Worm (Caenorhabditis elegans) whole organism, midembryonic: Measurements from ENCODE around the gene C02B10.3.

Experiments
- T22C8.4 ChIP-seq: fragments of 200-800 bp; sonication (Bioruptor generic); IDR thresholded peaks from 2 replicates; pipeline ENCODE4 v1.3.6; 2022; ENCODE audit warnings: missing genetic modification characterization, missing compliant biosample characterization
- cog-1 ChIP-seq: sonication (generic microtip); optimal IDR thresholded peaks from 2 replicates; lab custom pipeline; 2016; ENCODE audit warnings: missing genetic modification characterization, missing compliant biosample characterization
- flt-1 ChIP-seq: fragments of 200-800 bp; sonication (Bioruptor generic); IDR thresholded peaks from 2 replicates; pipeline ENCODE4 v1.3.6; 2022; ENCODE audit warnings: missing genetic modification characterization, missing compliant biosample characterization
- klf-2 ChIP-seq: fragments of 200-800 bp; sonication (Bioruptor generic); conservative IDR thresholded peaks from 2 replicates; pipeline ENCODE4 v1.3.6; 2022; ENCODE audit warnings: missing genetic modification reagents, missing genetic modification characterization, missing compliant biosample characterization
- med-1 ChIP-seq: sonication (generic microtip); optimal IDR thresholded peaks from 2 replicates; lab custom pipeline; 2017; ENCODE audit warnings: missing genetic modification characterization, mild to moderate bottlenecking, missing compliant biosample characterization, antibody characterized with exemption, missing genetic modification reagents; ENCODE audit not compliant: insufficient read depth
- ref-1 ChIP-seq: fragments of 200-800 bp; sonication (Bioruptor generic); conservative IDR thresholded peaks from 2 replicates; pipeline ENCODE4 v1.3.6; 2022; ENCODE audit warnings: missing genetic modification reagents, missing genetic modification characterization, missing compliant biosample characterization
- tab-1 ChIP-seq: fragments of 200-800 bp; sonication (Bioruptor generic); IDR thresholded peaks from 2 replicates; pipeline ENCODE4 v1.3.6; 2022; ENCODE audit warnings: missing genetic modification characterization, missing compliant biosample characterization
- ztf-23 ChIP-seq: fragments of 200-800 bp; sonication (Bioruptor generic); IDR thresholded peaks from 2 replicates; pipeline ENCODE4 v1.3.6; 2022; ENCODE audit warnings: missing genetic modification reagents, missing genetic modification characterization, missing compliant biosample characterization
- ztf-29 ChIP-seq: fragments of 200-800 bp; sonication (Bioruptor generic); IDR thresholded peaks from 2 replicates; pipeline ENCODE4 v1.3.6; 2022; ENCODE audit warnings: missing genetic modification reagents, missing genetic modification characterization, missing compliant biosample characterization

C02B10.3 gene

ce11 chrIV:5103229-5103894 is at the start of gene C02B10.3:
Gene C02B10.3 (minus strand): TSS chrIV:5103279.
- TF ChIP-seq klf-2 (GFP tag; lab: Robert Waterston, UW) = no peak
- no peak for TF ChIP-seq tab-1 (GFP tag; lab: Robert Waterston, UW)
- no peak for TF ChIP-seq flt-1
- no peak for TF ChIP-seq ztf-29 (GFP tag; lab: Robert Waterston, UW)
- TF ChIP-seq med-1 (GFP tag; lab: Kevin White, UChicago) = no peak
- TF ChIP-seq ztf-23 (GFP tag; lab: Robert Waterston, UW) = no peak
- no peak for TF ChIP-seq ref-1 (GFP tag; lab: Robert Waterston, UW)
- no peak for TF ChIP-seq cog-1 (tag; lab: Kevin White, UChicago)
- TF ChIP-seq T22C8.4 (GFP tag; lab: Robert Waterston, UW) = no peak

DNA sequence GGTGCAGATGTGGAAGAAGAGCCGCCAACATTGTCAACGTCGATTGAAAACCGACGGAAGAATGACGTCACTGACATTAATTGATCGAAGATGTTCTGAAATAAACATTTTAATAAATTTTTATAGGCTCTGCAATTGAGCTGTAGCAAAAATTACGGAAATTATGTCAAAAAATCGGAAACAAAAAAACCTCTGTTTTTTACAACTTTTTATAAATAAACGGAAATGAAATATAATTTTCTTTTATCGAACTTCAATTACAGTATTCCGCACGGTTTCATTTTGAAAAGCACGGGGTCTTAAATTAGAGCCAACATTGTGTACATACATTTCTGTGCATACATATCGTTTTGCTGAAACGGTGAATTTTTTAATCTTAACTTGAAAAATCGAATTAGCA is 49.3 kb upstream of the C02B10.3 start, which contains the start of gene soc-2:
soc-2 (minus strand) TSS at position 101 of the 400 bp plus-strand sequence.
- no peak for TF ChIP-seq flt-1
- no peak for TF ChIP-seq cog-1 (tag; lab: Kevin White, UChicago)
- TF ChIP-seq ref-1 (GFP tag; lab: Robert Waterston, UW) = no peak
- no peak for TF ChIP-seq tab-1 (GFP tag; lab: Robert Waterston, UW)
- TF ChIP-seq klf-2 (GFP tag; lab: Robert Waterston, UW) = no peak
- TF ChIP-seq ztf-29 (GFP tag; lab: Robert Waterston, UW) = no peak
- no peak for TF ChIP-seq T22C8.4 (GFP tag; lab: Robert Waterston, UW)
- no peak for TF ChIP-seq med-1 (GFP tag; lab: Kevin White, UChicago)
- TF ChIP-seq ztf-23 (GFP tag; lab: Robert Waterston, UW) = no peak

DNA sequence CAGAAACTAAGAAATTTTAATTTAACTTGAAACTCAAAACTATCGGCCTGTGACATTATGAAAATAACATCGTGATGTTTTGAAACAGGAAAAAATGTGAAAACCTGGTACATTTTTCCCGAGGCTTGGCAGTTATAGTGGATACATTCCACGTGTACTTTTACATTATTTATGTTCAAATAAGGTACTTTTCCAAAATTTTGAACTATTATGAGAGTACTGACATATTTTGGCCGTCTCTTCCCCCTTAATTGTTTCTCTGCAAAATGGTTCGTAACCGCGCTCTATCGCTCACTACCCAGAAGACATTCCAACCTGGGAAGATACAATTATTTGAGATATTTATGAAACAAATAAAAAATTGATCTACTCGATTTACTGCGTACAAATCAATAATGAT is 46.7 kb upstream of the C02B10.3 start, which contains the start of gene C24D10.5:
C24D10.5 (plus strand) TSS at position 301 of the 400 bp plus-strand sequence.
- TF ChIP-seq tab-1 (GFP tag; lab: Robert Waterston, UW) = no peak

DNA sequence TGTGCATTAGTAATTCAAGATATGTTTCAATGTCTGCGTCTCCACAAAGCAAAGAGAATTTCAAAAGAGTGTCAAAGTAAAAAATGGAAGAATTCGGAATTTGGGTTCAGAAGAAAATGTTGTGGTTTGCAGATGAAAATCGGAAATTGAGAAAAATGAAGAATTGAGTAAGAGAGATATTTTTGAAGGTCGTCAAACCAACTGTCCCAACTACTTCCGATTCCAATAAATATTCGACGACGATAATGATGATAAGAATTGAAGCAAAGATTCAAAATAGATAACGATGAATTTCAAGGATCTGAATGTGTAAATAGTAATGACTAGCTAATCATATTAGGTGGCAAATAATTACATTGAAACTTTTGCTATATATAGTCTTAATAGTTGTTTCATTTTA is 36.9 kb upstream of the C02B10.3 start:
- TF ChIP-seq ztf-29 (GFP tag; lab: Robert Waterston, UW) (no peak), ztf-23 (GFP tag; lab: Robert Waterston, UW) (no peak), cog-1 (tag; lab: Kevin White, UChicago) (no peak), T22C8.4 (GFP tag; lab: Robert Waterston, UW) (no peak), med-1 (GFP tag; lab: Kevin White, UChicago) (no peak), tab-1 (GFP tag; lab: Robert Waterston, UW) (no peak), flt-1 (no peak), ref-1 (GFP tag; lab: Robert Waterston, UW) (no peak), klf-2 (GFP tag; lab: Robert Waterston, UW) (no peak)

ce11 chrIV:5139189-5139588 is 36.1 kb upstream of the C02B10.3 start:
- no peak for TF ChIP-seq ztf-23 (GFP tag; lab: Robert Waterston, UW)
- TF ChIP-seq flt-1 = no peak
- no peak for TF ChIP-seq ztf-29 (GFP tag; lab: Robert Waterston, UW)
- no peak for TF ChIP-seq tab-1 (GFP tag; lab: Robert Waterston, UW)
- no peak for TF ChIP-seq med-1 (GFP tag; lab: Kevin White, UChicago)
- TF ChIP-seq klf-2 (GFP tag; lab: Robert Waterston, UW) = no peak
- no peak for TF ChIP-seq T22C8.4 (GFP tag; lab: Robert Waterston, UW)
- TF ChIP-seq cog-1 (tag; lab: Kevin White, UChicago) = no peak
- no peak for TF ChIP-seq ref-1 (GFP tag; lab: Robert Waterston, UW)

DNA sequence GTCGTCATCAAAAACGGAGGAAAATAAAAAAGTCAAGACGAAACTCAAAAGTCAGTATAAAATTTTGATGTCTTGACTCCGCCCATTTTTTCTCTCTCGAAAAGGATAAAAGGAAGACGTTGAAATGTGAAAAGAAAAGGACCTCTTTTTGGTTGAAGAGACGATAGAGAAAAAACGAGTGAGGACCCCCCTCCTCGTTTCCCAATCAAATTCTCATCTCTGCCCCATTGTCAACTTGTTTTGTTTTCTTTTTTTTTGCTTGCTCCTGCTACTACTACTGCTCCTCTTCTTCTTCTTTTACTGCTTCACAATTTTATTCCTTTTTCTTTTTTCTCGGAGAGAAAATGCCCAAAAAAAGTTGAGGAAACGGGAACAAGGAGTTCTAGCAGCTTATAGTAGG is 34.7 kb upstream of the C02B10.3 start:
- TF ChIP-seq klf-2 (GFP tag; lab: Robert Waterston, UW) (no peak), tab-1 (GFP tag; lab: Robert Waterston, UW) (no peak), ztf-29 (GFP tag; lab: Robert Waterston, UW) (no peak), cog-1 (tag; lab: Kevin White, UChicago) (no peak)

ce11 chrIV:5136523-5136922 is 33.4 kb upstream of the C02B10.3 start:
- TF ChIP-seq cog-1 (tag; lab: Kevin White, UChicago) = no peak
- no peak for TF ChIP-seq flt-1
- no peak for TF ChIP-seq ztf-23 (GFP tag; lab: Robert Waterston, UW)
- TF ChIP-seq T22C8.4 (GFP tag; lab: Robert Waterston, UW) = no peak
- no peak for TF ChIP-seq ref-1 (GFP tag; lab: Robert Waterston, UW)
- no peak for TF ChIP-seq tab-1 (GFP tag; lab: Robert Waterston, UW)
- TF ChIP-seq klf-2 (GFP tag; lab: Robert Waterston, UW) = no peak

- no peak for TF ChIP-seq ref-1 (GFP tag; lab: Robert Waterston, UW)
- TF ChIP-seq cog-1 (tag; lab: Kevin White, UChicago) = no peak
- TF ChIP-seq ztf-29 (GFP tag; lab: Robert Waterston, UW) = no peak
- no peak for TF ChIP-seq tab-1 (GFP tag; lab: Robert Waterston, UW)
- TF ChIP-seq med-1 (GFP tag; lab: Kevin White, UChicago) = no peak
- no peak for TF ChIP-seq flt-1
These were observed 31.7 kb upstream of the C02B10.3 start for ce11 chrIV:5134798-5135197.

- TF ChIP-seq ref-1 (GFP tag; lab: Robert Waterston, UW) (0 out of 2 replicates have a peak, but pooled peaks have one; percentile 22), T22C8.4 (GFP tag; lab: Robert Waterston, UW) (no peak)
These were observed 30.8 kb upstream of the C02B10.3 start for ce11 chrIV:5133791-5134370.
